Worm (Caenorhabditis elegans): ENCODE data around the gene fbxa-45.

- TF ChIP-seq pha-4 (tag; optimal IDR thresholded peaks at IDR 0.05) (no peak), dpl-1 (GFP tag; optimal IDR thresholded peaks at IDR 0.05) (no peak), sdz-38 (tag; optimal IDR thresholded peaks at IDR 0.05) (no peak), madf-3 (GFP tag; IDR thresholded peaks at IDR 0.05) (no peak), unc-130 (GFP tag; optimal IDR thresholded peaks at IDR 0.05) (no peak), Y53G8AR.9 (GFP tag; conservative IDR thresholded peaks at IDR 0.05) (no peak), him-1 (tag; optimal IDR thresholded peaks at IDR 0.05) (no peak)
Observed at ce11 chrV:16869740-16870139, 29.5 kb downstream of the fbxa-45 start, which contains the start of gene clec-33.

All from whole organism, young adult.